Worm (Caenorhabditis elegans) whole organism, late embryonic: ENCODE measurements around the gene T05A8.2.

ENCODE experiments used
- C08G9.2 ChIP-seq: sonication (generic microtip); optimal IDR thresholded peaks from 2 replicates; lab custom pipeline; 2016; ENCODE audit warnings: mild to moderate bottlenecking, missing genetic modification characterization, moderate library complexity, missing compliant biosample characterization
- C38D4.7 ChIP-seq: fragments of 200-800 bp; sonication (Bioruptor generic); optimal IDR thresholded peaks from 2 replicates; lab custom pipeline; 2018; ENCODE audit warnings: mild to moderate bottlenecking, missing genetic modification characterization, moderate library complexity, missing compliant biosample characterization
- F13H6.1 ChIP-seq: sonication (generic microtip); optimal IDR thresholded peaks from 2 replicates; lab custom pipeline; 2016; ENCODE audit warnings: missing genetic modification characterization, missing compliant biosample characterization
- K09A11.1 ChIP-seq: sonication (generic microtip); optimal IDR thresholded peaks from 2 replicates; lab custom pipeline; 2017; ENCODE audit warnings: antibody characterized with exemption, mild to moderate bottlenecking, missing genetic modification characterization, missing compliant biosample characterization; ENCODE audit not compliant: insufficient read depth
- T23F11.4 ChIP-seq: fragments of 200-800 bp; sonication (Bioruptor generic); optimal IDR thresholded peaks from 2 replicates; lab custom pipeline; 2018; ENCODE audit warnings: mild to moderate bottlenecking, missing genetic modification characterization, missing compliant biosample characterization
- Y22D7AL.16 ChIP-seq: sonication (generic microtip); optimal IDR thresholded peaks from 2 replicates; lab custom pipeline; 2016; ENCODE audit warnings: missing genetic modification characterization, missing compliant biosample characterization
- ceh-14 ChIP-seq: sonication (generic microtip); optimal IDR thresholded peaks from 2 replicates; lab custom pipeline; 2016; ENCODE audit warnings: missing genotype, missing genetic modification characterization, missing compliant biosample characterization
- ceh-24 ChIP-seq: sonication (generic microtip); optimal IDR thresholded peaks from 2 replicates; lab custom pipeline; 2016; ENCODE audit warnings: mild to moderate bottlenecking, missing genetic modification characterization, missing compliant biosample characterization
- ceh-30 ChIP-seq: fragments of 150-350 bp; optimal IDR thresholded peaks from 2 replicates; lab custom pipeline; 2014; ENCODE audit warnings: missing biosample characterization, missing genetic modification characterization
- ceh-34 ChIP-seq: sonication (generic microtip); optimal IDR thresholded peaks from 2 replicates; lab custom pipeline; 2016; ENCODE audit warnings: mild to moderate bottlenecking, missing genetic modification characterization, missing compliant biosample characterization
- ceh-45 ChIP-seq: fragments of 200-800 bp; sonication (Bioruptor generic); IDR thresholded peaks from 2 replicates; pipeline ENCODE4 v1.3.6; 2022; ENCODE audit warnings: missing genetic modification reagents, missing genetic modification characterization, missing compliant biosample characterization
- dmd-4 ChIP-seq: sonication (generic microtip); optimal IDR thresholded peaks from 2 replicates; lab custom pipeline; 2016; ENCODE audit warnings: borderline replicate concordance, missing genetic modification characterization, missing compliant biosample characterization
- elt-4 ChIP-seq: sonication (generic microtip); optimal IDR thresholded peaks from 2 replicates; lab custom pipeline; 2016; ENCODE audit warnings: missing genetic modification characterization, missing compliant biosample characterization
- eyg-1 ChIP-seq: sonication (generic microtip); optimal IDR thresholded peaks from 2 replicates; lab custom pipeline; 2016; ENCODE audit warnings: missing genotype, missing genetic modification characterization, missing compliant biosample characterization
- fax-1 ChIP-seq: sonication (generic microtip); optimal IDR thresholded peaks from 2 replicates; lab custom pipeline; 2016; ENCODE audit warnings: missing genotype, missing genetic modification characterization, missing compliant biosample characterization
- fkh-10 ChIP-seq: fragments of 150-350 bp; optimal IDR thresholded peaks from 2 replicates; lab custom pipeline; 2014; ENCODE audit warnings: missing biosample characterization, missing genetic modification reagents, missing genetic modification characterization
- gmeb-2 ChIP-seq: sonication (generic microtip); optimal IDR thresholded peaks from 2 replicates; lab custom pipeline; 2016; ENCODE audit warnings: missing genetic modification characterization, inconsistent platforms, missing compliant biosample characterization
- hlh-13 ChIP-seq: fragments of 200-800 bp; sonication (Bioruptor generic); optimal IDR thresholded peaks from 2 replicates; lab custom pipeline; 2018; ENCODE audit warnings: mild to moderate bottlenecking, missing genetic modification characterization, missing compliant biosample characterization
- hlh-30 ChIP-seq: sonication (generic microtip); optimal IDR thresholded peaks from 2 replicates; lab custom pipeline; 2017; ENCODE audit warnings: antibody characterized with exemption, missing genetic modification characterization, missing compliant biosample characterization; ENCODE audit not compliant: insufficient read depth
- lin-11 ChIP-seq: fragments of 200-800 bp; sonication (Bioruptor generic); optimal IDR thresholded peaks from 2 replicates; lab custom pipeline; 2018; ENCODE audit warnings: mild to moderate bottlenecking, missing genetic modification characterization, missing compliant biosample characterization
- madf-2 ChIP-seq: sonication (generic microtip); optimal IDR thresholded peaks from 2 replicates; lab custom pipeline; 2017; ENCODE audit warnings: missing genetic modification characterization, missing compliant biosample characterization
- nfya-1 ChIP-seq: sonication (generic microtip); optimal IDR thresholded peaks from 2 replicates; lab custom pipeline; 2017; ENCODE audit warnings: missing genetic modification characterization, mild to moderate bottlenecking, missing compliant biosample characterization, antibody characterized with exemption, moderate library complexity
- odd-2 ChIP-seq: sonication (generic microtip); optimal IDR thresholded peaks from 2 replicates; lab custom pipeline; 2017; ENCODE audit warnings: antibody characterized with exemption, mild to moderate bottlenecking, missing genetic modification characterization, missing compliant biosample characterization
- pat-9 ChIP-seq: fragments of 200-800 bp; sonication (Bioruptor generic); optimal IDR thresholded peaks from 2 replicates; lab custom pipeline; 2018; ENCODE audit warnings: mild to moderate bottlenecking, missing genetic modification characterization, moderate library complexity, missing compliant biosample characterization
- pax-1 ChIP-seq: fragments of 150-350 bp; optimal IDR thresholded peaks from 2 replicates; lab custom pipeline; 2014; ENCODE audit warnings: missing biosample characterization, missing genetic modification characterization
- pha-4 ChIP-seq: fragments of 150-350 bp; optimal IDR thresholded peaks from 2 replicates; lab custom pipeline; 2018; ENCODE audit warnings: missing biosample characterization, missing genetic modification reagents, missing genetic modification characterization
- rnt-1 ChIP-seq: sonication (generic microtip); optimal IDR thresholded peaks from 2 replicates; lab custom pipeline; 2016; ENCODE audit warnings: missing genetic modification characterization, missing compliant biosample characterization
- sox-4 ChIP-seq: sonication (generic microtip); optimal IDR thresholded peaks from 2 replicates; lab custom pipeline; 2017; ENCODE audit warnings: mild to moderate bottlenecking, missing genetic modification characterization, inconsistent platforms, missing compliant biosample characterization
- syd-9 ChIP-seq: sonication (generic microtip); optimal IDR thresholded peaks from 2 replicates; lab custom pipeline; 2016; ENCODE audit warnings: mild to moderate bottlenecking, missing genetic modification characterization, moderate library complexity, missing compliant biosample characterization
- tbx-7 ChIP-seq: sonication (generic microtip); optimal IDR thresholded peaks from 2 replicates; lab custom pipeline; 2016; ENCODE audit warnings: missing genotype, missing genetic modification characterization, missing compliant biosample characterization
- ttx-3 ChIP-seq: sonication (generic microtip); optimal IDR thresholded peaks from 2 replicates; lab custom pipeline; 2016; ENCODE audit warnings: missing genetic modification reagents, missing genetic modification characterization, missing compliant biosample characterization
- unc-42 ChIP-seq: sonication (generic microtip); optimal IDR thresholded peaks from 2 replicates; lab custom pipeline; 2016; ENCODE audit warnings: missing genotype, missing genetic modification characterization, missing compliant biosample characterization
- unc-55 ChIP-seq: sonication (generic microtip); optimal IDR thresholded peaks from 2 replicates; lab custom pipeline; 2017; ENCODE audit warnings: missing biosample characterization, missing genetic modification reagents, missing genetic modification characterization
- ztf-16 ChIP-seq: sonication (generic microtip); optimal IDR thresholded peaks from 2 replicates; lab custom pipeline; 2017; ENCODE audit warnings: missing genetic modification characterization, missing compliant biosample characterization

The T05A8.2 gene

ce11 chrII:2707872-2708271 lies 2.9 kb downstream of the T05A8.2 start, which contains the start of gene Y47G7B.2:
TSS of gene Y47G7B.2 (minus strand) at chrII:2708014.
- TF ChIP-seq pha-4 (tag; lab: Kevin White, UChicago) (no peak), lin-11 (no peak), pax-1 (no peak), ceh-14 (tag; lab: Kevin White, UChicago) (no peak)

ce11 chrII:2705200-2705599 lies 5.6 kb downstream of the T05A8.2 start, which contains the start of gene srh-128:
TSS of gene srh-128 (minus strand) at chrII:2705300.
- TF ChIP-seq C38D4.7 (no peak), F13H6.1 (tag; lab: Kevin White, UChicago) (no peak), pax-1 (no peak), ceh-45 (GFP tag; lab: Robert Waterston, UW) (no peak)

- TF ChIP-seq lin-11: no peak
- TF ChIP-seq ztf-16 (tag; lab: Kevin White, UChicago): no peak
- no peak for TF ChIP-seq T23F11.4 (GFP tag; lab: Kevin White, UChicago)
- no peak for TF ChIP-seq sox-4 (tag; lab: Kevin White, UChicago)
- TF ChIP-seq tbx-7 (tag; lab: Kevin White, UChicago): no peak
- no peak for TF ChIP-seq odd-2 (tag; lab: Kevin White, UChicago)
- no peak for TF ChIP-seq ceh-24 (tag; lab: Kevin White, UChicago)
- TF ChIP-seq F13H6.1 (tag; lab: Kevin White, UChicago): no peak
- no peak for TF ChIP-seq Y22D7AL.16
- no peak for TF ChIP-seq gmeb-2 (tag; lab: Kevin White, UChicago)
- TF ChIP-seq C08G9.2 (tag; lab: Kevin White, UChicago): no peak
- no peak for TF ChIP-seq elt-4
- no peak for TF ChIP-seq fkh-10 (GFP tag; lab: Kevin White, UChicago)
- TF ChIP-seq fax-1: no peak
- TF ChIP-seq syd-9 (tag; lab: Kevin White, UChicago): no peak
- no peak for TF ChIP-seq hlh-30 (tag; lab: Kevin White, UChicago)
Measured at ce11 chrII:2702757-2703156, 8.1 kb downstream of the T05A8.2 start, which contains the start of gene sri-60. TSS of gene sri-60 (minus strand) at chrII:2702857.

ce11 chrII:2700229-2700628 lies 10.6 kb downstream of the T05A8.2 start, which contains the start of gene sri-61:
TSS of gene sri-61 (minus strand) at chrII:2700329.
- TF ChIP-seq hlh-13 (GFP tag; lab: Kevin White, UChicago) (no peak), pat-9 (tag; lab: Kevin White, UChicago) (no peak), nfya-1 (tag; lab: Kevin White, UChicago) (no peak), ceh-30 (tag; lab: Kevin White, UChicago) (no peak), unc-42 (tag; lab: Kevin White, UChicago) (no peak), fax-1 (no peak), madf-2 (tag; lab: Kevin White, UChicago) (no peak), Y22D7AL.16 (no peak), ceh-34 (tag; lab: Kevin White, UChicago) (no peak)

- no peak for TF ChIP-seq odd-2 (tag; lab: Kevin White, UChicago)
- TF ChIP-seq ttx-3: no peak
- no peak for TF ChIP-seq dmd-4
- TF ChIP-seq F13H6.1 (tag; lab: Kevin White, UChicago): no peak
- no peak for TF ChIP-seq Y22D7AL.16
- TF ChIP-seq lin-11: no peak
- no peak for TF ChIP-seq ceh-30 (tag; lab: Kevin White, UChicago)
- TF ChIP-seq rnt-1: no peak
- TF ChIP-seq unc-55 (GFP tag; lab: Kevin White, UChicago): no peak
- no peak for TF ChIP-seq K09A11.1 (tag; lab: Kevin White, UChicago)
- no peak for TF ChIP-seq C08G9.2 (tag; lab: Kevin White, UChicago)
- no peak for TF ChIP-seq eyg-1 (tag; lab: Kevin White, UChicago)
- no peak for TF ChIP-seq ceh-45 (GFP tag; lab: Robert Waterston, UW)
- no peak for TF ChIP-seq fkh-10 (GFP tag; lab: Kevin White, UChicago)
- TF ChIP-seq ztf-16 (tag; lab: Kevin White, UChicago): no peak
- TF ChIP-seq, all 69 proteins: peak for 0
Measured at ce11 chrII:2698378-2698777, 12.4 kb downstream of the T05A8.2 start, which contains the start of gene sri-62. TSS of gene sri-62 (minus strand) at chrII:2698478.
